Fruit fly (Drosophila melanogaster): ENCODE measurements around the gene CG12104.

Gene CG12104

dm6 chr3L:1609611-1610010 is 7.1 kb upstream of the CG12104 start (continued):
- peak; percentile 42 for TF ChIP-seq Fer3 (tag; optimal IDR thresholded peaks at IDR 0.05)
- TF ChIP-seq onecut (GFP tag; IDR thresholded peaks at IDR 0.05), result no peak
- TF ChIP-seq eyg (GFP tag; optimal IDR thresholded peaks at IDR 0.05), result no peak
- TF ChIP-seq sisA (GFP tag; IDR thresholded peaks at IDR 0.05), result peak; percentile 24; the same call in 1 of the 2 replicates
- TF ChIP-seq z (GFP tag; IDR thresholded peaks at IDR 0.05), result no peak
- no peak for TF ChIP-seq mirr (GFP tag; optimal IDR thresholded peaks at IDR 0.05)
- TF ChIP-seq CG2202 (tag; optimal IDR thresholded peaks at IDR 0.05), result no peak
- no peak for TF ChIP-seq CTCF (GFP tag; optimal IDR thresholded peaks at IDR 0.05)
- peak; percentile 5 for TF ChIP-seq CG13424 (tag; optimal IDR thresholded peaks at IDR 0.05)
- no peak for TF ChIP-seq CG6791 (GFP tag; IDR thresholded peaks at IDR 0.05; ENCODE audit: partially characterized antibody)
- peak; percentile 31; the same call in 1 of the 2 replicates for TF ChIP-seq CG31441 (GFP tag; IDR thresholded peaks at IDR 0.05)
- TF ChIP-seq CG30403 (GFP tag; optimal IDR thresholded peaks at IDR 0.05), result peak; percentile 50
- TF ChIP-seq CG9215 (GFP tag; IDR thresholded peaks at IDR 0.05), result peak; percentile 59; the same call in 1 of the 2 replicates
- TF ChIP-seq da (GFP tag; optimal IDR thresholded peaks at IDR 0.05), result no peak
- peak; percentile 12 for TF ChIP-seq CG13296 (GFP tag; optimal IDR thresholded peaks at IDR 0.05)
- no peak for TF ChIP-seq ftz-f1 (GFP tag; optimal IDR thresholded peaks at IDR 0.05)
- peak; percentile 59 for TF ChIP-seq lilli (GFP tag; optimal IDR thresholded peaks at IDR 0.05)
- no peak for TF ChIP-seq pb (GFP tag; optimal IDR thresholded peaks at IDR 0.05)
- peak; percentile 46 for TF ChIP-seq CG13775 (GFP tag; optimal IDR thresholded peaks at IDR 0.05)
- peak; percentile 62 for TF ChIP-seq CoRest (tag; optimal IDR thresholded peaks at IDR 0.05)
- peak; percentile 55 for TF ChIP-seq CG11504 (tag; optimal IDR thresholded peaks at IDR 0.05)
- TF ChIP-seq Med (GFP tag), result peak; percentile 88
- TF ChIP-seq Bdp1 (GFP tag; optimal IDR thresholded peaks at IDR 0.05), result no peak
- peak; percentile 9 for TF ChIP-seq CG17385 (GFP tag; optimal IDR thresholded peaks at IDR 0.05)
- peak; percentile 49; the same call in 1 of the 3 replicates for TF ChIP-seq CG17361 (GFP tag; IDR thresholded peaks at IDR 0.05)
- peak; percentile 59 for TF ChIP-seq gem (tag; optimal IDR thresholded peaks at IDR 0.05)
- TF ChIP-seq CG17612 (GFP tag; IDR thresholded peaks at IDR 0.05), result no peak
- peak; percentile 48 for TF ChIP-seq PHDP (tag; optimal IDR thresholded peaks at IDR 0.05)
- peak; percentile 41 for TF ChIP-seq Oli (tag; optimal IDR thresholded peaks at IDR 0.05)
- TF ChIP-seq rib (GFP tag; IDR thresholded peaks at IDR 0.05), result no peak
- TF ChIP-seq Hsf (GFP tag; optimal IDR thresholded peaks at IDR 0.05), result peak; percentile 4
- TF ChIP-seq CG10274 (GFP tag; optimal IDR thresholded peaks at IDR 0.05), result peak; percentile 9
- TF ChIP-seq H15 (GFP tag; IDR thresholded peaks at IDR 0.05), result peak; percentile 43; the same call in 1 of the 3 replicates
- peak; percentile 52 for TF ChIP-seq BtbVII (GFP tag; optimal IDR thresholded peaks at IDR 0.05)
- TF ChIP-seq bowl (GFP tag; IDR thresholded peaks at IDR 0.05), result no peak
- no peak for TF ChIP-seq dimm (GFP tag; IDR thresholded peaks at IDR 0.05)
- peak; percentile 27; the same call in 1 of the 2 replicates for TF ChIP-seq ranshi (GFP tag; IDR thresholded peaks at IDR 0.05)
- peak; percentile 55; the same call in 1 of the 2 replicates for TF ChIP-seq NFAT (GFP tag; IDR thresholded peaks at IDR 0.05)
- no peak for TF ChIP-seq hkb (optimal IDR thresholded peaks at IDR 0.05)
- peak; percentile 34; the same call in 1 of the 2 replicates for TF ChIP-seq hkb (GFP tag; IDR thresholded peaks at IDR 0.05)
- TF ChIP-seq exex (tag; optimal IDR thresholded peaks at IDR 0.05), result no peak
- peak; percentile 75 for TF ChIP-seq CG2120 (GFP tag; optimal IDR thresholded peaks at IDR 0.05)
- no peak for TF ChIP-seq chinmo (GFP tag; IDR thresholded peaks at IDR 0.05; ENCODE audit: partially characterized antibody)
- no peak for TF ChIP-seq CG10267 (tag; optimal IDR thresholded peaks at IDR 0.05)
- TF ChIP-seq Dad (GFP tag; optimal IDR thresholded peaks at IDR 0.05), result peak; percentile 3
- TF ChIP-seq prd (optimal IDR thresholded peaks at IDR 0.05), result no peak
- peak; percentile 44; the same call in 1 of the 3 replicates for TF ChIP-seq prd (GFP tag; IDR thresholded peaks at IDR 0.05)
- TF ChIP-seq caup (GFP tag; optimal IDR thresholded peaks at IDR 0.05; ENCODE audit: severe bottlenecking), result peak; percentile 36
- TF ChIP-seq esg (GFP tag; conservative IDR thresholded peaks at IDR 0.05), result no peak
- no peak for TF ChIP-seq Opbp (GFP tag; IDR thresholded peaks at IDR 0.05; ENCODE audit: partially characterized antibody)
- peak; percentile 66 for TF ChIP-seq CG10147 (GFP tag; optimal IDR thresholded peaks at IDR 0.05)
- TF ChIP-seq CG31224 (GFP tag; IDR thresholded peaks at IDR 0.05), result peak; percentile 57
